Fruit fly (Drosophila melanogaster) whole organism, embryonic: ENCODE data around the gene Lasp.

ENCODE experiments used
- ATbp ChIP-seq: fragments of 200-800 bp; sonication (Bioruptor generic); optimal IDR thresholded peaks from 2 replicates; lab custom pipeline; 2017; ENCODE audit warnings: missing biosample characterization, mild to moderate bottlenecking, missing genetic modification characterization, missing genetic modification reagents
- Bdp1 ChIP-seq: fragments of 200-800 bp; sonication (Bioruptor generic); optimal IDR thresholded peaks from 3 replicates; lab custom pipeline; 2016; ENCODE audit warnings: missing biosample characterization, missing genetic modification characterization
- Bgb ChIP-seq: fragments of 200-800 bp; sonication (Bioruptor generic); IDR thresholded peaks from 2 replicates; pipeline ENCODE4 v1.3.6; 2022; ENCODE audit warnings: missing biosample characterization, missing genetic modification characterization; ENCODE audit not compliant: partially characterized antibody
- CG10543 ChIP-seq: fragments of 200-800 bp; sonication (Bioruptor generic); optimal IDR thresholded peaks from 3 replicates; lab custom pipeline; 2017; ENCODE audit warnings: missing biosample characterization, mild to moderate bottlenecking, missing genetic modification characterization, moderate library complexity
- CG12219 ChIP-seq: fragments of 200-800 bp; sonication (Bioruptor generic); optimal IDR thresholded peaks from 3 replicates; lab custom pipeline; 2018; ENCODE audit warnings: missing biosample characterization, mild to moderate bottlenecking, missing genetic modification characterization
- CG1233 ChIP-seq: fragments of 200-800 bp; sonication (Bioruptor generic); optimal IDR thresholded peaks from 4 replicates; lab custom pipeline; 2018; ENCODE audit warnings: missing biosample characterization, mild to moderate bottlenecking, missing genetic modification characterization
- CG12391 ChIP-seq: fragments of 200-800 bp; sonication (Bioruptor generic); optimal IDR thresholded peaks from 3 replicates; lab custom pipeline; 2018; ENCODE audit warnings: missing biosample characterization, mild to moderate bottlenecking, missing genetic modification characterization, moderate library complexity
- CG13424 ChIP-seq: fragments of 200-800 bp; sonication (Bioruptor generic); optimal IDR thresholded peaks from 2 replicates; lab custom pipeline; 2019; ENCODE audit warnings: missing biosample characterization, mild to moderate bottlenecking, missing genetic modification characterization, moderate library complexity
- CG15514 ChIP-seq: fragments of 200-800 bp; sonication (Bioruptor generic); optimal IDR thresholded peaks from 3 replicates; lab custom pipeline; 2017; ENCODE audit warnings: missing biosample characterization, missing genetic modification characterization, mild to moderate bottlenecking, moderate library complexity, missing genetic modification reagents
- CG15696 ChIP-seq: fragments of 200-800 bp; sonication (Bioruptor generic); optimal IDR thresholded peaks from 2 replicates; lab custom pipeline; 2019; ENCODE audit warnings: missing biosample characterization, mild to moderate bottlenecking, missing genetic modification characterization, moderate library complexity
- CG1602 ChIP-seq: fragments of 200-800 bp; sonication (Bioruptor generic); optimal IDR thresholded peaks from 3 replicates; lab custom pipeline; 2016; ENCODE audit warnings: missing biosample characterization, missing genetic modification characterization
- CG17361 ChIP-seq: fragments of 200-800 bp; sonication (Bioruptor generic); IDR thresholded peaks from 3 replicates; pipeline ENCODE4 v1.3.6; 2022; ENCODE audit warnings: missing biosample characterization, missing genetic modification characterization
- CG17385 ChIP-seq: fragments of 200-800 bp; sonication (Bioruptor generic); optimal IDR thresholded peaks from 3 replicates; lab custom pipeline; 2018; ENCODE audit warnings: missing biosample characterization, mild to moderate bottlenecking, missing genetic modification characterization
- CG2129 ChIP-seq: fragments of 200-800 bp; sonication (Bioruptor generic); IDR thresholded peaks from 2 replicates; pipeline ENCODE4 v1.3.6; 2022; ENCODE audit warnings: missing biosample characterization, missing genetic modification characterization; ENCODE audit not compliant: partially characterized antibody
- CG31441 ChIP-seq: fragments of 200-800 bp; sonication (Bioruptor generic); IDR thresholded peaks from 2 replicates; pipeline ENCODE4 v1.3.6; 2022; ENCODE audit warnings: missing biosample characterization, missing genetic modification characterization
- CG3281 ChIP-seq: fragments of 200-800 bp; sonication (Bioruptor generic); optimal IDR thresholded peaks from 3 replicates; lab custom pipeline; 2017; ENCODE audit warnings: missing biosample characterization, mild to moderate bottlenecking, missing genetic modification characterization
- CG6654 ChIP-seq: fragments of 200-800 bp; sonication (Bioruptor generic); optimal IDR thresholded peaks from 2 replicates; lab custom pipeline; 2017; ENCODE audit warnings: missing biosample characterization, mild to moderate bottlenecking, missing genetic modification characterization
- CG7556 ChIP-seq: fragments of 200-800 bp; sonication (Bioruptor generic); optimal IDR thresholded peaks from 2 replicates; lab custom pipeline; 2017; ENCODE audit warnings: missing biosample characterization, mild to moderate bottlenecking, missing genetic modification characterization
- Chrac-16 ChIP-seq: fragments of 200-800 bp; sonication (Bioruptor generic); optimal IDR thresholded peaks from 3 replicates; lab custom pipeline; 2016; ENCODE audit warnings: missing biosample characterization, missing genetic modification characterization
- Fer2 ChIP-seq: fragments of 200-800 bp; sonication (Bioruptor generic); optimal IDR thresholded peaks from 2 replicates; lab custom pipeline; 2018; ENCODE audit warnings: missing biosample characterization, mild to moderate bottlenecking, missing genetic modification characterization, moderate library complexity
- MESR4 ChIP-seq: fragments of 200-800 bp; sonication (Bioruptor generic); optimal IDR thresholded peaks from 2 replicates; lab custom pipeline; 2018; ENCODE audit warnings: missing biosample characterization, mild to moderate bottlenecking, missing genetic modification characterization, moderate library complexity
- Mad ChIP-seq: fragments of 200-800 bp; sonication (Bioruptor generic); optimal IDR thresholded peaks from 2 replicates; lab custom pipeline; 2016; ENCODE audit warnings: missing biosample characterization, missing genetic modification characterization
- NfI ChIP-seq: fragments of 200-800 bp; sonication (Bioruptor generic); optimal IDR thresholded peaks from 3 replicates; lab custom pipeline; 2018; ENCODE audit warnings: missing biosample characterization, mild to moderate bottlenecking, missing genetic modification characterization, moderate library complexity
- PHDP ChIP-seq: fragments of 200-800 bp; sonication (Bioruptor generic); optimal IDR thresholded peaks from 3 replicates; lab custom pipeline; 2018; ENCODE audit warnings: missing biosample characterization, mild to moderate bottlenecking, missing genetic modification characterization, moderate library complexity
- Ptx1 ChIP-seq: fragments of 200-800 bp; sonication (Bioruptor generic); IDR thresholded peaks from 2 replicates; pipeline ENCODE4 v1.3.6; 2022; ENCODE audit warnings: missing biosample characterization, missing genetic modification characterization
- Sox100B ChIP-seq: fragments of 200-800 bp; sonication (Bioruptor generic); optimal IDR thresholded peaks from 3 replicates; lab custom pipeline; 2018; ENCODE audit warnings: missing biosample characterization, mild to moderate bottlenecking, missing genetic modification characterization
- Sry-δ ChIP-seq: fragments of 200-800 bp; sonication (Bioruptor generic); optimal IDR thresholded peaks from 2 replicates; lab custom pipeline; 2016; ENCODE audit warnings: missing biosample characterization, missing genetic modification characterization
- Ssrp ChIP-seq: fragments of 200-800 bp; sonication (Bioruptor generic); optimal IDR thresholded peaks from 2 replicates; lab custom pipeline; 2018; ENCODE audit warnings: missing biosample characterization, mild to moderate bottlenecking, missing genetic modification characterization, moderate library complexity
- Xbp1 ChIP-seq: fragments of 200-800 bp; sonication (Bioruptor generic); optimal IDR thresholded peaks from 3 replicates; lab custom pipeline; 2016; ENCODE audit warnings: missing biosample characterization, mild to moderate bottlenecking, missing genetic modification characterization
- ab ChIP-seq: fragments of 200-800 bp; sonication (Bioruptor generic); optimal IDR thresholded peaks from 2 replicates; lab custom pipeline; 2016; ENCODE audit warnings: missing biosample characterization, missing genetic modification characterization
- ara ChIP-seq: fragments of 200-800 bp; sonication (Bioruptor generic); IDR thresholded peaks from 2 replicates; pipeline ENCODE4 v1.3.6; 2022; ENCODE audit warnings: missing biosample characterization, missing genetic modification characterization
- caup ChIP-seq: fragments of 200-800 bp; sonication (Bioruptor generic); optimal IDR thresholded peaks from 3 replicates; lab custom pipeline; 2017; ENCODE audit warnings: missing biosample characterization, mild to moderate bottlenecking, missing genetic modification characterization, moderate library complexity; ENCODE audit not compliant: severe bottlenecking
- crp ChIP-seq, 2 experiments: fragments of 200-800 bp; sonication (Bioruptor generic); optimal IDR thresholded peaks; 2 replicates in 1 of 2; 3 replicates in 1 of 2; lab custom pipeline; 2017; ENCODE audit warnings: missing biosample characterization in 2 of 2, missing genetic modification characterization in 2 of 2, mild to moderate bottlenecking in 1 of 2, moderate library complexity in 1 of 2
- cwo ChIP-seq: fragments of 200-800 bp; sonication (Bioruptor generic); optimal IDR thresholded peaks from 3 replicates; lab custom pipeline; 2017; ENCODE audit warnings: missing biosample characterization, missing genetic modification characterization, mild to moderate bottlenecking, moderate library complexity, missing genetic modification reagents
- dmrt99B ChIP-seq: fragments of 200-800 bp; sonication (Bioruptor generic); optimal IDR thresholded peaks from 2 replicates; lab custom pipeline; 2018; ENCODE audit warnings: missing biosample characterization, mild to moderate bottlenecking, missing genetic modification characterization, moderate library complexity
- dpn ChIP-seq, 2 experiments: fragments of 200-800 bp; sonication (Bioruptor generic); optimal IDR thresholded peaks; 3 replicates each; lab custom pipeline; 2016; ENCODE audit warnings: missing biosample characterization in 2 of 2, missing genetic modification characterization in 2 of 2
- exex ChIP-seq: fragments of 200-800 bp; sonication (Bioruptor generic); optimal IDR thresholded peaks from 4 replicates; lab custom pipeline; 2018; ENCODE audit warnings: missing biosample characterization, mild to moderate bottlenecking, missing genetic modification characterization, moderate library complexity
- ind ChIP-seq: fragments of 200-800 bp; sonication (Bioruptor generic); optimal IDR thresholded peaks from 3 replicates; lab custom pipeline; 2016; ENCODE audit warnings: missing biosample characterization, missing genetic modification characterization
- lab ChIP-seq: fragments of 200-800 bp; sonication (Bioruptor generic); optimal IDR thresholded peaks from 3 replicates; lab custom pipeline; 2017; ENCODE audit warnings: missing biosample characterization, missing genetic modification characterization, mild to moderate bottlenecking, moderate library complexity, missing genetic modification reagents
- mirr ChIP-seq: fragments of 200-800 bp; sonication (Bioruptor generic); optimal IDR thresholded peaks from 3 replicates; lab custom pipeline; 2018; ENCODE audit warnings: missing biosample characterization, mild to moderate bottlenecking, missing genetic modification characterization
- pan ChIP-seq, 4 experiments: fragments of >200 bp in 3 of 4; fragments of 200-800 bp in 1 of 4; sonication (Bioruptor generic) in 1 of 4; optimal IDR thresholded peaks in 3 of 4; IDR thresholded peaks in 1 of 4; 2 replicates each; pipeline versions ENCODE4 v1.3.6 to Lab custom; 2017 to 2022; ENCODE audit warnings: missing biosample characterization in 2 of 4, missing genetic modification characterization in 2 of 4, mixed read lengths in 1 of 4
- peb ChIP-seq: fragments of 200-800 bp; sonication (Bioruptor generic); IDR thresholded peaks from 2 replicates; pipeline ENCODE4 v1.3.6; 2022; ENCODE audit warnings: missing biosample characterization, missing genetic modification characterization
- phol ChIP-seq: fragments of 200-800 bp; sonication (Bioruptor generic); optimal IDR thresholded peaks from 3 replicates; lab custom pipeline; 2018; ENCODE audit warnings: missing biosample characterization, mild to moderate bottlenecking, missing genetic modification characterization, moderate library complexity
- ro ChIP-seq: fragments of 200-800 bp; sonication (Bioruptor generic); IDR thresholded peaks from 2 replicates; pipeline ENCODE4 v1.3.6; 2022; ENCODE audit warnings: missing biosample characterization, missing genetic modification characterization
- shn ChIP-seq: fragments of 200-800 bp; sonication (Bioruptor generic); optimal IDR thresholded peaks from 3 replicates; lab custom pipeline; 2016; ENCODE audit warnings: missing biosample characterization, missing genetic modification characterization
- slbo ChIP-seq: fragments of 200-800 bp; sonication (Bioruptor generic); IDR thresholded peaks from 2 replicates; pipeline ENCODE4 v1.3.6; 2022; ENCODE audit warnings: missing biosample characterization, missing genetic modification characterization
- slp2 ChIP-seq: fragments of 200-800 bp; sonication (Bioruptor generic); optimal IDR thresholded peaks from 2 replicates; lab custom pipeline; 2016; ENCODE audit warnings: missing biosample characterization, missing genetic modification characterization
- sna ChIP-seq: fragments of 200-800 bp; sonication (Bioruptor generic); IDR thresholded peaks from 2 replicates; pipeline ENCODE4 v1.3.6; 2022; ENCODE audit warnings: missing biosample characterization, missing genetic modification characterization; ENCODE audit not compliant: partially characterized antibody
- sob ChIP-seq: fragments of 200-800 bp; sonication (Bioruptor generic); IDR thresholded peaks from 2 replicates; pipeline ENCODE4 v1.3.6; 2022; ENCODE audit warnings: missing biosample characterization, missing genetic modification characterization

The Lasp gene

DNA sequence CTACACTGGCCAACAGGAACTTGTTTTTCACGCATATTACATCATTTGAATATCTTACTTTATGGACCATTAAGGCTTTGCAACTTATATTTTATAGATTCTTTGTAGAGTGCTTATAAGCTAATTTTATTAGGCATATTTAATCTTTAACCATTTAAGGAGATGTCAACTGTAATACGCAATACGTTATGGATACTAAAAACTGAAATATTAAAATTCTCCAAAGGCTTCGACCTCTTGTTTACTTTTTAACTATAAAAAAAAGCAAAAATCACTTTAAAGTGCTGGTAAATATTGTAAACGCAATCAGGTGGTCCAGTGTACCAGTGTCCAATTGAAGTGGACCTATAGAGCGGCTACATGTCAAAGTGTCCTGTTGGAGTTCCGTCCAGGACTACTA lies 54.5 kb downstream of the Lasp start (continued):
- TF ChIP-seq peb (GFP tag; lab: Robert Waterston, UW) (no peak), sna (GFP tag; lab: Robert Waterston, UW) (no peak), ara (no peak), dmrt99B (tag; lab: Kevin White, UChicago) (peak; percentile 58), slbo (GFP tag; lab: Robert Waterston, UW) (peak; percentile 39), Fer2 (tag; lab: Kevin White, UChicago) (no peak), NfI (peak; percentile 2), CG1602 (GFP tag; lab: Kevin White, UChicago) (no peak), Bdp1 (GFP tag; lab: Kevin White, UChicago) (no peak), phol (tag; lab: Kevin White, UChicago) (peak; percentile 56), Xbp1 (peak; percentile 25), shn (GFP tag; lab: Kevin White, UChicago) (no peak), cwo (GFP tag; lab: Kevin White, UChicago) (peak; percentile 50), CG7556 (GFP tag; lab: Kevin White, UChicago) (peak; percentile 46), CG1233 (GFP tag; lab: Kevin White, UChicago) (peak; percentile 34), CG10543 (GFP tag; lab: Kevin White, UChicago) (peak; percentile 30), crp (GFP tag; optimal IDR thresholded peaks at IDR 0.05; lab: Kevin White, UChicago) (no peak), CG2129 (no peak), Bgb (GFP tag; lab: Robert Waterston, UW) (no peak), CG15696 (no peak), CG15514 (GFP tag; lab: Kevin White, UChicago) (peak; percentile 28), slp2 (GFP tag; lab: Kevin White, UChicago) (no peak), Sry-δ (GFP tag; lab: Kevin White, UChicago) (no peak), ab (GFP tag; lab: Kevin White, UChicago) (no peak), Mad (GFP tag; lab: Kevin White, UChicago) (no peak), CG12391 (tag; lab: Kevin White, UChicago) (peak; percentile 48), PHDP (peak; percentile 18), exex (tag; lab: Kevin White, UChicago) (peak; percentile 9), MESR4 (no peak), dpn (GFP tag; optimal IDR thresholded peaks at IDR 0.05; lab: Kevin White, UChicago) (peak in 1 of 2 experiments; percentile 12), Ptx1 (GFP tag; lab: Robert Waterston, UW) (peak; percentile 39; the same call in 1 of the 2 replicates), CG17385 (peak; percentile 3), sob (no peak), CG17361 (peak; percentile 53; the same call in 2 of the 3 replicates), CG6654 (GFP tag; lab: Kevin White, UChicago) (no peak), ATbp (GFP tag; lab: Kevin White, UChicago) (peak; percentile 30), ro (no peak), mirr (no peak), CG31441 (0 out of 2 replicates have a peak, but pooled peaks have one; percentile 29), lab (GFP tag; lab: Kevin White, UChicago) (peak; percentile 48), CG13424 (tag; lab: Kevin White, UChicago) (peak; percentile 23), pan (optimal IDR thresholded peaks at IDR 0.05; lab: Kevin White, UChicago) (no peak), pan (GFP tag; optimal IDR thresholded peaks at IDR 0.05 in 1 of 2, IDR thresholded peaks at IDR 0.05 in 1 of 2) (peak in 1 of 2 experiments; percentile 35), Chrac-16 (GFP tag; lab: Kevin White, UChicago) (no peak), caup (GFP tag; lab: Kevin White, UChicago) (no peak), Ssrp (tag; lab: Kevin White, UChicago) (peak; percentile 36), ind (peak; percentile 12), CG12219 (GFP tag; lab: Kevin White, UChicago) (no peak), CG3281 (peak; percentile 61), Sox100B (GFP tag; lab: Kevin White, UChicago) (peak; percentile 47)
